Worm (Caenorhabditis elegans) whole organism, L3 larva: ENCODE data around the gene ser-6.

Experiments
- R02D3.7 ChIP-seq: fragments of 150-350 bp; optimal IDR thresholded peaks from 2 replicates; lab custom pipeline; 2014; ENCODE audit warnings: missing biosample characterization, missing genetic modification characterization
- ZK546.5 ChIP-seq: sonication (generic microtip); optimal IDR thresholded peaks from 2 replicates; lab custom pipeline; 2017; ENCODE audit warnings: missing biosample characterization, missing genetic modification characterization
- aly-2 ChIP-seq: fragments of 150-350 bp; optimal IDR thresholded peaks from 2 replicates; lab custom pipeline; 2014; ENCODE audit warnings: missing biosample characterization, missing genetic modification characterization
- ama-1 ChIP-seq: fragments of 150-350 bp; optimal IDR thresholded peaks from 2 replicates; lab custom pipeline; 2018
- ceh-82 ChIP-seq: fragments of 150-350 bp; optimal IDR thresholded peaks from 2 replicates; lab custom pipeline; 2014; ENCODE audit warnings: missing biosample characterization, missing genetic modification characterization
- ceh-9 ChIP-seq: sonication (generic microtip); optimal IDR thresholded peaks from 2 replicates; lab custom pipeline; 2018; ENCODE audit warnings: missing biosample characterization, missing genetic modification characterization
- egl-5 ChIP-seq: fragments of 150-350 bp; optimal IDR thresholded peaks from 2 replicates; lab custom pipeline; 2017; ENCODE audit warnings: missing biosample characterization, missing genetic modification reagents, missing genetic modification characterization, inconsistent platforms
- elt-1 ChIP-seq: fragments of 150-350 bp; optimal IDR thresholded peaks from 2 replicates; lab custom pipeline; 2014; ENCODE audit warnings: missing biosample characterization, missing genetic modification characterization
- elt-2 ChIP-seq: sonication (generic microtip); optimal IDR thresholded peaks from 2 replicates; lab custom pipeline; 2016; ENCODE audit warnings: missing genetic modification reagents, mild to moderate bottlenecking, missing genetic modification characterization, missing compliant biosample characterization
- elt-3 ChIP-seq, 3 experiments: fragments of 150-350 bp in 1 of 3; sonication (generic microtip) in 2 of 3; optimal IDR thresholded peaks; 2 replicates in 2 of 3; 4 replicates in 1 of 3; lab custom pipeline; 2014 to 2017; ENCODE audit warnings: missing biosample characterization in 3 of 3, missing genetic modification characterization in 3 of 3
- eor-1 ChIP-seq, 2 experiments: fragments of 150-350 bp; optimal IDR thresholded peaks; 2 replicates each; lab custom pipeline; 2014 to 2018; ENCODE audit warnings: missing biosample characterization in 2 of 2, missing genetic modification characterization in 2 of 2
- fkh-10 ChIP-seq: sonication (generic microtip); optimal IDR thresholded peaks from 2 replicates; lab custom pipeline; 2017; ENCODE audit warnings: missing biosample characterization, missing genetic modification reagents, missing genetic modification characterization
- fkh-2 ChIP-seq: fragments of 150-350 bp; optimal IDR thresholded peaks from 2 replicates; lab custom pipeline; 2014; ENCODE audit warnings: missing biosample characterization, missing genetic modification reagents, missing genetic modification characterization
- fos-1 ChIP-seq: fragments of 150-350 bp; optimal IDR thresholded peaks from 2 replicates; lab custom pipeline; 2014; ENCODE audit warnings: missing biosample characterization, missing genetic modification characterization
- hmg-11 ChIP-seq: sonication (generic microtip); optimal IDR thresholded peaks from 2 replicates; lab custom pipeline; 2016; ENCODE audit warnings: missing genetic modification characterization, missing compliant biosample characterization
- jun-1 ChIP-seq: fragments of 150-350 bp; optimal IDR thresholded peaks from 2 replicates; lab custom pipeline; 2014; ENCODE audit warnings: missing biosample characterization, missing genetic modification reagents, missing genetic modification characterization
- lin-15B ChIP-seq: fragments of 150-350 bp; optimal IDR thresholded peaks from 2 replicates; lab custom pipeline; 2014; ENCODE audit warnings: missing biosample characterization, missing genetic modification characterization
- lin-39 ChIP-seq: fragments of 150-350 bp; optimal IDR thresholded peaks from 2 replicates; lab custom pipeline; 2018; ENCODE audit warnings: missing biosample characterization, missing genetic modification reagents, missing genetic modification characterization
- lsy-12 ChIP-seq: sonication (generic microtip); optimal IDR thresholded peaks from 2 replicates; lab custom pipeline; 2016; ENCODE audit warnings: mild to moderate bottlenecking, missing genetic modification characterization, missing compliant biosample characterization
- mdl-1 ChIP-seq: fragments of 150-350 bp; optimal IDR thresholded peaks from 2 replicates; lab custom pipeline; 2014; ENCODE audit warnings: missing biosample characterization, missing genetic modification characterization
- nfya-1 ChIP-seq: sonication (generic microtip); optimal IDR thresholded peaks from 2 replicates; lab custom pipeline; 2017; ENCODE audit warnings: missing genetic modification characterization, mild to moderate bottlenecking, missing compliant biosample characterization, antibody characterized with exemption, moderate library complexity; ENCODE audit not compliant: insufficient read depth
- nhr-11 ChIP-seq: fragments of 150-350 bp; optimal IDR thresholded peaks from 2 replicates; lab custom pipeline; 2014; ENCODE audit warnings: missing biosample characterization, missing genetic modification characterization
- nhr-25 ChIP-seq: sonication (generic microtip); optimal IDR thresholded peaks from 2 replicates; lab custom pipeline; 2017; ENCODE audit warnings: missing biosample characterization, missing genetic modification characterization
- nhr-28 ChIP-seq: fragments of 150-350 bp; optimal IDR thresholded peaks from 2 replicates; lab custom pipeline; 2014; ENCODE audit warnings: missing biosample characterization, missing genetic modification characterization
- nhr-43 ChIP-seq: sonication (generic microtip); optimal IDR thresholded peaks from 2 replicates; lab custom pipeline; 2016; ENCODE audit warnings: mild to moderate bottlenecking, missing genetic modification characterization, missing compliant biosample characterization; ENCODE audit not compliant: poor library complexity, severe bottlenecking
- nhr-67 ChIP-seq: fragments of 150-350 bp; optimal IDR thresholded peaks from 2 replicates; lab custom pipeline; 2014; ENCODE audit warnings: missing biosample characterization, missing genetic modification characterization
- nhr-76 ChIP-seq: fragments of 150-350 bp; sonication (generic microtip); optimal IDR thresholded peaks from 5 replicates; lab custom pipeline; 2014; ENCODE audit warnings: missing biosample characterization, missing genetic modification characterization
- pqm-1 ChIP-seq: fragments of 150-350 bp; optimal IDR thresholded peaks from 2 replicates; lab custom pipeline; 2017; ENCODE audit warnings: missing biosample characterization, missing genetic modification characterization, inconsistent platforms
- sea-2 ChIP-seq: fragments of 150-350 bp; sonication (generic microtip); optimal IDR thresholded peaks from 4 replicates; lab custom pipeline; 2014; ENCODE audit warnings: missing biosample characterization, missing genetic modification reagents, missing genetic modification characterization
- skn-1 ChIP-seq: fragments of 150-350 bp; optimal IDR thresholded peaks from 2 replicates; lab custom pipeline; 2014; ENCODE audit warnings: missing biosample characterization, missing genetic modification characterization
- snpc-4 ChIP-seq: fragments of 150-350 bp; optimal IDR thresholded peaks from 2 replicates; lab custom pipeline; 2014; ENCODE audit warnings: missing biosample characterization, missing genetic modification characterization
- tbx-2 ChIP-seq: sonication (generic microtip); optimal IDR thresholded peaks from 2 replicates; lab custom pipeline; 2016; ENCODE audit warnings: mild to moderate bottlenecking, missing genetic modification characterization, missing compliant biosample characterization
- unc-39 ChIP-seq: sonication (generic microtip); optimal IDR thresholded peaks from 4 replicates; lab custom pipeline; 2017; ENCODE audit warnings: missing biosample characterization, missing genetic modification characterization
- zag-1 ChIP-seq: fragments of 150-350 bp; optimal IDR thresholded peaks from 2 replicates; lab custom pipeline; 2014; ENCODE audit warnings: missing biosample characterization, missing genetic modification characterization
- ztf-11 ChIP-seq: fragments of 150-350 bp; optimal IDR thresholded peaks from 2 replicates; lab custom pipeline; 2014; ENCODE audit warnings: missing biosample characterization, missing genetic modification characterization
- ztf-4 ChIP-seq: fragments of 150-350 bp; optimal IDR thresholded peaks from 2 replicates; lab custom pipeline; 2014; ENCODE audit warnings: missing biosample characterization, missing genetic modification characterization

Gene ser-6

DNA sequence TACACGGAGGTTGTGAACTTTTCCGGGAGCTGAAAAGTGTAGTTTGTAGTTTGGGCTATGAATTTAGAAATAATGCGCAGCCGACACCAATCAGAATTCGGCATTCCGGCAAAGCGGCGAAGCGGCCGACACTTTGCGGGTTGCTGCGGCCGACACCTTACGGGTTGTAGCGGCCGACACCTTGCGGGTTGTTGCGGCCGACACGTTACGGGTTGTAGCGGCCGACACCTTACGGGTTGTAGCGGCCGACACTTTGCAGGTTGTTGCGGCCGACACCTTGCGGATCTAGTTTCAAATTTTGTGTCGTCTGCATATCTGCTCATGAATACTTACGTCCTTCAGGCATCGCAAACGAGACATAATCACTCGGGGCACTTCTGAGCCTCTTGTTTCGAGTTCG is 7.0 kb downstream of the ser-6 start:
- no peak for TF ChIP-seq R02D3.7 (tag; lab: Kevin White, UChicago)
- no peak for TF ChIP-seq nhr-43 (tag; lab: Kevin White, UChicago)
- TF ChIP-seq mdl-1 (tag; lab: Kevin White, UChicago), result no peak
- TF ChIP-seq zag-1 (tag; lab: Kevin White, UChicago), result no peak
- TF ChIP-seq nhr-67, result no peak
- no peak for TF ChIP-seq lsy-12
- TF ChIP-seq skn-1 (tag; lab: Kevin White, UChicago), result no peak
- no peak for TF ChIP-seq ztf-11 (tag; lab: Kevin White, UChicago)
- TF ChIP-seq pqm-1 (tag; lab: Kevin White, UChicago), result no peak
- TF ChIP-seq fkh-2 (tag; lab: Kevin White, UChicago), result no peak

DNA sequence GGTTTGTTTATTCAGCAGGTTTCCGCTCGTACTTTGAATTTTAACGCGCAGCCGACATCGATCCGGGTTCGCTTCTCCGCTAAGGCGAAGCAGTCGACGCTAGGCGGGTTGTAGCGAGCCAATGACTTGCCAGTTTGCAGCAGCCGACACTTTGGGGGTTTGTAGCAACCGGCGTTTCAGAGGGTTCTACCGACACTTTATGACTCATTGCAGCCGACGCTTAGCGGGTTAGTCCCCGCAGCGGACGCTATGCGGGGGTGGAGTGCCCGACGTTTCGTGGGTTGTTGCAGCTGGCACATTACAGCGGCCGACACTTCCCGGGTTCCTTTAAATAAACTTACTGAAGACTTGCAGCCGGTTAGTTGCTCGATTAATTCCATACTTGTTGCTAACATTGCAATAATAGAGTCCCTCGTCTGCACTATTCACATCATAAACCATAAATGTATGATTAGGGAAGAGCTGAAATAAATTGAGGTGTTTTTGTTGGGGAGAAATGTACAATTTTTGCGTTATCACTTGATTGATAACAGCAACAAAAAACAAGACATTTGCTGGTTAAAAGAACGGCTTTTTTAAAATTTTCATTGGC is 9.6 kb downstream of the ser-6 start, which contains the start of gene Y54G2A.57:
Y54G2A.57 (plus strand) TSS at position 542 of the 592 bp plus-strand sequence.
- TF ChIP-seq nfya-1 (no peak), snpc-4 (tag; lab: Kevin White, UChicago) (no peak), elt-2 (tag; lab: Kevin White, UChicago) (no peak), jun-1 (tag; lab: Kevin White, UChicago) (no peak), nhr-28 (tag; lab: Kevin White, UChicago) (no peak), sea-2 (GFP tag; lab: Kevin White, UChicago) (no peak), nhr-67 (no peak), nhr-43 (tag; lab: Kevin White, UChicago) (no peak), tbx-2 (no peak), lin-39 (tag; lab: Kevin White, UChicago) (no peak), lsy-12 (no peak), elt-1 (tag; lab: Kevin White, UChicago) (no peak), nhr-11 (tag; lab: Kevin White, UChicago) (no peak), nhr-76 (tag; lab: Kevin White, UChicago) (no peak), aly-2 (tag; lab: Kevin White, UChicago) (no peak), ceh-9 (no peak), unc-39 (tag; lab: Kevin White, UChicago) (no peak), nhr-25 (tag; lab: Kevin White, UChicago) (no peak), egl-5 (tag; lab: Kevin White, UChicago) (no peak), lin-15B (no peak)

DNA sequence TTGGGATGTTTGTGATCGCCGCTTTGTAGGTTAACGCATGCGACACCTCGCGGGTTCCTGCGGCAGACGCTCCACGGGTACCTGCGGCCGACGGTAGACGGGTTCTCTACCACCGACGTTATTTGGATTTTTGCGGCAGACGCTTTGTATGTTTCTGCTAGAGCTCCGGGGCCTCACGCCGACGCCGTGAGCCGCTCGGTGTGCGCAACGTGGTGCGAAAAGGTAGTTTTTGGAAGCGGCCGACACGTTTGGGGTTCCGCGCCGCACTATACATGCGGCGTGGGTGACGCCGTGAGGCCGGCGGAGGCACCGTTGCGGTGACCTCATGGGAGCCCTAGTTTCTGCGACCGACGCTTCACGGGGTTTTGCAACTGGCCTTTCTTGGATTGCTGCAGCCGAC is 11.2 kb downstream of the ser-6 start:
- TF ChIP-seq skn-1 (tag; lab: Kevin White, UChicago) (no peak), ceh-82 (tag; lab: Kevin White, UChicago) (no peak), tbx-2 (no peak), fkh-10 (GFP tag; lab: Kevin White, UChicago) (no peak), R02D3.7 (tag; lab: Kevin White, UChicago) (no peak), fos-1 (tag; lab: Kevin White, UChicago) (no peak), elt-1 (tag; lab: Kevin White, UChicago) (no peak), ztf-4 (tag; lab: Kevin White, UChicago) (no peak), eor-1 (tag; optimal IDR thresholded peaks at IDR 0.05; lab: Kevin White, UChicago) (no peak), elt-3 (tag; optimal IDR thresholded peaks at IDR 0.05; lab: Kevin White, UChicago) (no peak)
- TF ChIP-seq, all 47 proteins: peak for 0

DNA sequence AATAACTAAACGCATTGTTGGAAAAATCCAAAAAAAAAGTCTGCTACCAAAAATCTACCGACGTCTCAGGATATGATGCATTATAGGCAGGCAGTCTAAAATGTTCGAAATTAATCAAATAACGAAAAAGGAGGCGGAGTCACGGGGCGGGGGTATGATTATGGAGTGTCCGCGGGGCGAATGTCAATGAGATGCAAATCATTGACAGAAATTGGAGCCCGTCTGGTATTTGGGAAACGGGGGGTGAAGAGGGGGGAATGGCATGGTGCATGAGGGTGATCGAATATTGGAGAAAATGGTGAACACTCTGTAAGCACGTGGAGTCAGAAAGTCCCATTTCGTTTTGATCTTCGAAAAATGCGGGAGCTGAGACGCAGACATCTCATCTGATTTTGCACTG is 18.5 kb downstream of the ser-6 start, which contains the start of gene lad-2:
lad-2 (minus strand) TSS at position 101 of the 400 bp plus-strand sequence.
- TF ChIP-seq ceh-9 (no peak), ama-1 (lab: Kevin White, UChicago) (no peak), elt-3 (tag; optimal IDR thresholded peaks at IDR 0.05; lab: Kevin White, UChicago) (no peak), hmg-11 (tag; lab: Kevin White, UChicago) (no peak), unc-39 (tag; lab: Kevin White, UChicago) (no peak), nhr-43 (tag; lab: Kevin White, UChicago) (no peak), skn-1 (tag; lab: Kevin White, UChicago) (no peak), ZK546.5 (tag; lab: Kevin White, UChicago) (no peak), zag-1 (tag; lab: Kevin White, UChicago) (no peak), nhr-11 (tag; lab: Kevin White, UChicago) (no peak)
